Fruit fly (Drosophila melanogaster) whole organism, embryonic: ENCODE data around the gene Lim3.

Source experiments
- Blimp-1 ChIP-seq: fragments of 200-800 bp; sonication (Bioruptor generic); optimal IDR thresholded peaks from 3 replicates; lab custom pipeline; 2018; ENCODE audit warnings: missing biosample characterization, missing genetic modification characterization, mild to moderate bottlenecking, moderate library complexity, missing genetic modification reagents
- CG10543 ChIP-seq: fragments of 200-800 bp; sonication (Bioruptor generic); optimal IDR thresholded peaks from 3 replicates; lab custom pipeline; 2017; ENCODE audit warnings: missing biosample characterization, mild to moderate bottlenecking, missing genetic modification characterization, moderate library complexity
- CG11560 ChIP-seq: fragments of 200-800 bp; sonication (Bioruptor generic); IDR thresholded peaks from 3 replicates; pipeline ENCODE4 v1.3.6; 2022; ENCODE audit warnings: missing biosample characterization, missing genetic modification characterization
- CG14050 ChIP-seq: fragments of 200-800 bp; sonication (Bioruptor generic); IDR thresholded peaks from 3 replicates; pipeline ENCODE4 v1.3.6; 2022; ENCODE audit warnings: missing biosample characterization, missing genetic modification characterization
- CG17829 ChIP-seq: fragments of 200-800 bp; optimal IDR thresholded peaks from 2 replicates; lab custom pipeline; 2019; ENCODE audit warnings: missing biosample characterization, mild to moderate bottlenecking, missing genetic modification characterization, moderate library complexity
- CG18599 ChIP-seq: fragments of 200-800 bp; sonication (Bioruptor generic); optimal IDR thresholded peaks from 3 replicates; lab custom pipeline; 2017; ENCODE audit warnings: missing biosample characterization, missing genetic modification characterization, mild to moderate bottlenecking, moderate library complexity, missing genetic modification reagents
- CG2129 ChIP-seq: fragments of 200-800 bp; sonication (Bioruptor generic); IDR thresholded peaks from 2 replicates; pipeline ENCODE4 v1.3.6; 2022; ENCODE audit warnings: missing biosample characterization, missing genetic modification characterization; ENCODE audit not compliant: partially characterized antibody
- CG2712 ChIP-seq: fragments of 200-800 bp; optimal IDR thresholded peaks from 3 replicates; lab custom pipeline; 2019; ENCODE audit warnings: missing biosample characterization, mild to moderate bottlenecking, missing genetic modification characterization, moderate library complexity
- CG31365 ChIP-seq: fragments of 200-800 bp; sonication (Bioruptor generic); optimal IDR thresholded peaks from 2 replicates; lab custom pipeline; 2018; ENCODE audit warnings: missing biosample characterization, mild to moderate bottlenecking, missing genetic modification characterization
- CG5953 ChIP-seq: fragments of 200-800 bp; sonication (Bioruptor generic); IDR thresholded peaks from 2 replicates; pipeline ENCODE4 v1.3.6; 2022; ENCODE audit warnings: missing biosample characterization, missing genetic modification characterization
- CG9797 ChIP-seq: fragments of 200-800 bp; sonication (Bioruptor generic); optimal IDR thresholded peaks from 3 replicates; lab custom pipeline; 2018; ENCODE audit warnings: missing biosample characterization, mild to moderate bottlenecking, missing genetic modification characterization
- CG9932 ChIP-seq: fragments of 200-800 bp; sonication (Bioruptor generic); IDR thresholded peaks from 2 replicates; pipeline ENCODE4 v1.3.6; 2022; ENCODE audit warnings: missing biosample characterization, missing genetic modification characterization
- D19B ChIP-seq: fragments of 200-800 bp; sonication (Bioruptor generic); optimal IDR thresholded peaks from 2 replicates; lab custom pipeline; 2017; ENCODE audit warnings: missing biosample characterization, mild to moderate bottlenecking, missing genetic modification characterization
- Dll ChIP-seq: fragments of 200-800 bp; sonication (Bioruptor generic); IDR thresholded peaks from 4 replicates; pipeline ENCODE4 v1.3.6; 2022; ENCODE audit warnings: missing biosample characterization, missing genetic modification characterization; ENCODE audit not compliant: partially characterized antibody
- Doc3 ChIP-seq: fragments of 200-800 bp; sonication (Bioruptor generic); IDR thresholded peaks from 3 replicates; pipeline ENCODE4 v1.3.6; 2022; ENCODE audit warnings: missing biosample characterization, missing genetic modification characterization; ENCODE audit not compliant: partially characterized antibody
- Dp ChIP-seq: fragments of 200-800 bp; sonication (Bioruptor generic); optimal IDR thresholded peaks from 2 replicates; lab custom pipeline; 2018; ENCODE audit warnings: missing biosample characterization, mild to moderate bottlenecking, missing genetic modification characterization, moderate library complexity
- Eip74EF ChIP-seq, 2 experiments: fragments of 200-800 bp in 1 of 2; fragments of >200 bp in 1 of 2; sonication (Bioruptor generic) in 1 of 2; optimal IDR thresholded peaks; 2 replicates each; lab custom pipeline; 2017 to 2019; ENCODE audit warnings: missing biosample characterization in 2 of 2, missing genetic modification characterization in 2 of 2, mild to moderate bottlenecking in 1 of 2, moderate library complexity in 1 of 2
- Ets97D ChIP-seq: fragments of 200-800 bp; sonication (Bioruptor generic); optimal IDR thresholded peaks from 3 replicates; lab custom pipeline; 2016; ENCODE audit warnings: missing biosample characterization, missing genetic modification characterization
- HLH4C ChIP-seq: fragments of 200-800 bp; sonication (Bioruptor generic); IDR thresholded peaks from 3 replicates; pipeline ENCODE4 v1.3.6; 2022; ENCODE audit warnings: missing biosample characterization, missing genetic modification characterization; ENCODE audit not compliant: partially characterized antibody
- Kr ChIP-seq: fragments of 200-800 bp; sonication (Bioruptor generic); optimal IDR thresholded peaks from 2 replicates; lab custom pipeline; 2017; ENCODE audit warnings: missing biosample characterization, mild to moderate bottlenecking, missing genetic modification characterization
- Lim3 ChIP-seq: fragments of 200-800 bp; sonication (Bioruptor generic); IDR thresholded peaks from 2 replicates; pipeline ENCODE4 v1.3.6; 2022; ENCODE audit warnings: missing biosample characterization, missing genetic modification characterization
- Ravus ChIP-seq: fragments of 200-800 bp; sonication (Bioruptor generic); IDR thresholded peaks from 2 replicates; pipeline ENCODE4 v1.3.6; 2022; ENCODE audit warnings: missing biosample characterization, missing genetic modification characterization
- Sry-β ChIP-seq: fragments of 200-800 bp; sonication (Bioruptor generic); optimal IDR thresholded peaks from 2 replicates; lab custom pipeline; 2018; ENCODE audit warnings: missing biosample characterization, mild to moderate bottlenecking, missing genetic modification characterization, moderate library complexity
- esg ChIP-seq: fragments of 200-800 bp; sonication (Bioruptor generic); conservative IDR thresholded peaks from 2 replicates; pipeline ENCODE4 v1.3.6; 2022; ENCODE audit warnings: missing biosample characterization, missing genetic modification characterization
- eyg ChIP-seq: fragments of 200-800 bp; sonication (Bioruptor generic); optimal IDR thresholded peaks from 3 replicates; lab custom pipeline; 2016; ENCODE audit warnings: missing biosample characterization, missing genetic modification characterization
- gfzf ChIP-seq: fragments of 200-800 bp; sonication (Bioruptor generic); optimal IDR thresholded peaks from 2 replicates; lab custom pipeline; 2016; ENCODE audit warnings: missing biosample characterization, mild to moderate bottlenecking, missing genetic modification characterization, moderate library complexity
- ken ChIP-seq: fragments of 200-800 bp; sonication (Bioruptor generic); IDR thresholded peaks from 3 replicates; pipeline ENCODE4 v1.3.6; 2022; ENCODE audit warnings: missing biosample characterization, missing genetic modification characterization
- lov ChIP-seq, 2 experiments: fragments of 200-800 bp in 1 of 2; fragments of >200 bp in 1 of 2; sonication (Bioruptor generic) in 1 of 2; IDR thresholded peaks in 1 of 2; optimal IDR thresholded peaks in 1 of 2; 2 replicates in 1 of 2; 3 replicates in 1 of 2; pipeline versions ENCODE4 v1.3.6 to Lab custom; 2017 to 2022; ENCODE audit warnings: missing biosample characterization in 1 of 2, missing genetic modification characterization in 1 of 2
- nerfin-2 ChIP-seq: fragments of 200-800 bp; sonication (Bioruptor generic); IDR thresholded peaks from 2 replicates; pipeline ENCODE4 v1.3.6; 2022; ENCODE audit warnings: missing biosample characterization, missing genetic modification characterization; ENCODE audit not compliant: partially characterized antibody
- row ChIP-seq: fragments of 200-800 bp; sonication (Bioruptor generic); IDR thresholded peaks from 3 replicates; pipeline ENCODE4 v1.3.6; 2022; ENCODE audit warnings: missing biosample characterization, missing genetic modification characterization
- ssp ChIP-seq: fragments of 200-800 bp; sonication (Bioruptor generic); IDR thresholded peaks from 2 replicates; pipeline ENCODE4 v1.3.6; 2022; ENCODE audit warnings: missing biosample characterization, missing genetic modification characterization
- tin ChIP-seq: fragments of 200-800 bp; sonication (Bioruptor generic); optimal IDR thresholded peaks from 3 replicates; lab custom pipeline; 2016; ENCODE audit warnings: missing biosample characterization, missing genetic modification characterization
- wdn ChIP-seq: fragments of 200-800 bp; sonication (Bioruptor generic); IDR thresholded peaks from 2 replicates; pipeline ENCODE4 v1.3.6; 2022; ENCODE audit warnings: missing biosample characterization, missing genetic modification characterization
- zen2 ChIP-seq: fragments of 200-800 bp; sonication (Bioruptor generic); IDR thresholded peaks from 3 replicates; pipeline ENCODE4 v1.3.6; 2022; ENCODE audit warnings: missing biosample characterization, missing genetic modification characterization; ENCODE audit not compliant: partially characterized antibody

The Lim3 gene

dm6 chr2L:19114183-19114776 is 6.1 kb upstream of the Lim3 start, which contains the start of gene CG10561 (continued):
- TF ChIP-seq ssp (GFP tag; lab: Robert Waterston, UW) (no peak), CG14050 (no peak), zen2 (GFP tag; lab: Robert Waterston, UW) (peak; percentile 80), gfzf (GFP tag; lab: Kevin White, UChicago) (peak; percentile 51), Doc3 (GFP tag; lab: Robert Waterston, UW) (peak; percentile 25; the same call in 1 of the 3 replicates), HLH4C (GFP tag; lab: Robert Waterston, UW) (peak; percentile 75), D19B (GFP tag; lab: Kevin White, UChicago) (no peak), CG10543 (GFP tag; lab: Kevin White, UChicago) (no peak), Eip74EF (GFP tag; optimal IDR thresholded peaks at IDR 0.05; lab: Kevin White, UChicago) (no peak), CG2129 (GFP tag; lab: Robert Waterston, UW) (peak; percentile 31; the same call in 1 of the 2 replicates), Dp (GFP tag; lab: Kevin White, UChicago) (peak; percentile 95), Kr (GFP tag; lab: Kevin White, UChicago) (peak; percentile 63), Dll (GFP tag; lab: Robert Waterston, UW) (peak; percentile 80), CG9797 (GFP tag; lab: Kevin White, UChicago) (peak; percentile 78), nerfin-2 (GFP tag; lab: Robert Waterston, UW) (peak; percentile 71), eyg (GFP tag; lab: Kevin White, UChicago) (no peak)

dm6 chr2L:19112200-19112599 is 4.0 kb upstream of the Lim3 start:
- TF ChIP-seq esg (GFP tag; lab: Robert Waterston, UW) (no peak), CG31365 (no peak), tin (GFP tag; lab: Kevin White, UChicago) (no peak), CG17829 (tag; lab: Kevin White, UChicago) (no peak), lov (optimal IDR thresholded peaks at IDR 0.05; lab: Kevin White, UChicago) (no peak), lov (GFP tag; IDR thresholded peaks at IDR 0.05; lab: Robert Waterston, UW) (no peak), CG18599 (GFP tag; lab: Kevin White, UChicago) (no peak), Blimp-1 (peak; percentile 88), Lim3 (0 out of 2 replicates have a peak, but pooled peaks have one; percentile 3), CG5953 (GFP tag; lab: Robert Waterston, UW) (no peak), CG9932 (GFP tag; lab: Robert Waterston, UW) (no peak), wdn (GFP tag; lab: Robert Waterston, UW) (no peak), Ets97D (GFP tag; lab: Kevin White, UChicago) (no peak), Dp (GFP tag; lab: Kevin White, UChicago) (no peak), Ravus (GFP tag; lab: Robert Waterston, UW) (no peak), CG11560 (no peak)
- TF ChIP-seq, all 482 proteins: peak for 2

- TF ChIP-seq row (GFP tag; lab: Robert Waterston, UW): peak; percentile 11; the same call in 1 of the 3 replicates
- TF ChIP-seq ken (GFP tag; lab: Robert Waterston, UW): 0 out of 3 replicates have a peak, but pooled peaks have one; percentile 13
- TF ChIP-seq Sry-β (GFP tag; lab: Kevin White, UChicago): peak; percentile 75
- no peak for TF ChIP-seq CG2712 (tag; lab: Kevin White, UChicago)
- TF ChIP-seq, all 482 proteins: peak for 3
These were observed 3.5 kb upstream of the Lim3 start for dm6 chr2L:19111729-19112128.
